Worm (Caenorhabditis elegans) whole organism, L4 larva: Measurements from ENCODE around the gene lgc-27.
A peak's percentile ranks its signal among the peaks of the same experiment; 100 is the strongest.

Experiments used
- F26F4.8 ChIP-seq: fragments of 200-800 bp; sonication (Bioruptor generic); conservative IDR thresholded peaks from 2 replicates; pipeline ENCODE4 v1.3.6; 2022; ENCODE audit warnings: missing genetic modification characterization, missing compliant biosample characterization
- F49E8.2 ChIP-seq: sonication (generic microtip); optimal IDR thresholded peaks from 2 replicates; lab custom pipeline; 2016; ENCODE audit warnings: missing compliant biosample characterization, mild to moderate bottlenecking, missing genetic modification characterization, borderline replicate concordance
- T20F7.1 ChIP-seq: fragments of 200-800 bp; sonication (Bioruptor generic); optimal IDR thresholded peaks from 2 replicates; lab custom pipeline; 2018; ENCODE audit warnings: mild to moderate bottlenecking, missing genetic modification characterization, missing compliant biosample characterization
- T26A8.4 ChIP-seq: fragments of 200-800 bp; sonication (Bioruptor generic); IDR thresholded peaks from 2 replicates; pipeline ENCODE4 v1.3.6; 2022; ENCODE audit warnings: missing genetic modification characterization, missing compliant biosample characterization
- Y105C5A.15 ChIP-seq: fragments of 200-800 bp; sonication (Bioruptor generic); IDR thresholded peaks from 2 replicates; pipeline ENCODE4 v1.3.6; 2022; ENCODE audit warnings: missing genetic modification characterization, missing compliant biosample characterization
- ZK337.2 ChIP-seq: fragments of 200-800 bp; sonication (Bioruptor generic); IDR thresholded peaks from 2 replicates; pipeline ENCODE4 v1.3.6; 2022; ENCODE audit warnings: missing genetic modification reagents, missing genetic modification characterization, missing compliant biosample characterization
- ceh-32 ChIP-seq: sonication (generic microtip); optimal IDR thresholded peaks from 2 replicates; lab custom pipeline; 2016; ENCODE audit warnings: mild to moderate bottlenecking, missing genetic modification characterization, missing compliant biosample characterization; ENCODE audit not compliant: poor library complexity
- cey-2 ChIP-seq: sonication (generic microtip); optimal IDR thresholded peaks from 3 replicates; lab custom pipeline; 2017; ENCODE audit warnings: missing genetic modification characterization, mild to moderate bottlenecking, missing compliant biosample characterization, antibody characterized with exemption, borderline replicate concordance; ENCODE audit not compliant: insufficient read depth
- daf-16 ChIP-seq, 3 experiments: sonication (generic microtip); optimal IDR thresholded peaks; 2 replicates each; lab custom pipeline; 2016 to 2017; ENCODE audit warnings: missing genetic modification characterization in 3 of 3, missing genetic modification reagents in 3 of 3, mild to moderate bottlenecking in 2 of 3, missing compliant biosample characterization in 2 of 3, missing biosample characterization in 1 of 3, moderate library complexity in 1 of 3
- daf-19 ChIP-seq: fragments of 200-800 bp; sonication (Bioruptor generic); conservative IDR thresholded peaks from 2 replicates; pipeline ENCODE4 v1.3.6; 2022; ENCODE audit warnings: missing genetic modification characterization, missing compliant biosample characterization
- daf-8 ChIP-seq: fragments of 200-800 bp; sonication (Bioruptor generic); IDR thresholded peaks from 2 replicates; pipeline ENCODE4 v1.3.6; 2022; ENCODE audit warnings: missing genetic modification characterization, missing compliant biosample characterization
- dmd-6 ChIP-seq: fragments of 200-800 bp; sonication (Bioruptor generic); IDR thresholded peaks from 2 replicates; pipeline ENCODE4 v1.3.6; 2022; ENCODE audit warnings: missing genetic modification reagents, missing genetic modification characterization, missing compliant biosample characterization
- dmd-8 ChIP-seq: fragments of 200-800 bp; sonication (Bioruptor generic); IDR thresholded peaks from 2 replicates; pipeline ENCODE4 v1.3.6; 2022; ENCODE audit warnings: missing genetic modification characterization, missing compliant biosample characterization
- duxl-1 ChIP-seq: sonication (generic microtip); optimal IDR thresholded peaks from 2 replicates; lab custom pipeline; 2016; ENCODE audit warnings: mild to moderate bottlenecking, missing genetic modification characterization, moderate library complexity, missing compliant biosample characterization; ENCODE audit not compliant: poor library complexity
- egl-27 ChIP-seq: sonication (generic microtip); optimal IDR thresholded peaks from 3 replicates; lab custom pipeline; 2017; ENCODE audit warnings: missing biosample characterization, missing genetic modification reagents, missing genetic modification characterization
- gei-8 ChIP-seq: fragments of 200-800 bp; sonication (Bioruptor generic); optimal IDR thresholded peaks from 2 replicates; lab custom pipeline; 2018; ENCODE audit warnings: mild to moderate bottlenecking, missing genetic modification characterization, missing compliant biosample characterization
- hif-1 ChIP-seq, 2 experiments: sonication (generic microtip); optimal IDR thresholded peaks; 2 replicates each; lab custom pipeline; 2016 to 2017; ENCODE audit warnings: missing compliant biosample characterization in 2 of 2, missing genetic modification characterization in 2 of 2, missing genetic modification reagents in 2 of 2, missing genotype in 2 of 2, mild to moderate bottlenecking in 1 of 2
- hlh-11 ChIP-seq: fragments of 200-800 bp; sonication (Bioruptor generic); optimal IDR thresholded peaks from 2 replicates; lab custom pipeline; 2018; ENCODE audit warnings: mild to moderate bottlenecking, missing genetic modification characterization, missing compliant biosample characterization
- hlh-30 ChIP-seq: sonication (generic microtip); optimal IDR thresholded peaks from 2 replicates; lab custom pipeline; 2017; ENCODE audit warnings: antibody characterized with exemption, mild to moderate bottlenecking, missing genetic modification characterization, missing compliant biosample characterization; ENCODE audit not compliant: insufficient read depth
- lin-1 ChIP-seq: fragments of 200-800 bp; sonication (Bioruptor generic); IDR thresholded peaks from 2 replicates; pipeline ENCODE4 v1.3.6; 2022; ENCODE audit warnings: missing genetic modification reagents, missing genetic modification characterization, missing compliant biosample characterization
- lin-38 ChIP-seq: fragments of 200-800 bp; sonication (Bioruptor generic); IDR thresholded peaks from 2 replicates; pipeline ENCODE4 v1.3.6; 2022; ENCODE audit warnings: missing genetic modification reagents, missing genetic modification characterization, missing compliant biosample characterization
- lir-3 ChIP-seq: sonication (generic microtip); optimal IDR thresholded peaks from 2 replicates; lab custom pipeline; 2016; ENCODE audit warnings: mild to moderate bottlenecking, missing genetic modification characterization, missing compliant biosample characterization
- lsy-2 ChIP-seq, 2 experiments: fragments of 150-350 bp in 1 of 2; sonication (generic microtip) in 1 of 2; optimal IDR thresholded peaks; 2 replicates each; lab custom pipeline; 2014 to 2017; ENCODE audit warnings: missing biosample characterization in 2 of 2, missing genetic modification characterization in 2 of 2
- mxl-2 ChIP-seq: fragments of 200-800 bp; sonication (Bioruptor generic); conservative IDR thresholded peaks from 2 replicates; pipeline ENCODE4 v1.3.6; 2022; ENCODE audit warnings: missing genetic modification reagents, missing genetic modification characterization, missing compliant biosample characterization
- nhr-28 ChIP-seq: fragments of 150-350 bp; optimal IDR thresholded peaks from 2 replicates; lab custom pipeline; 2014; ENCODE audit warnings: missing biosample characterization, missing genetic modification characterization
- nhr-42 ChIP-seq: fragments of 200-800 bp; sonication (Bioruptor generic); IDR thresholded peaks from 2 replicates; pipeline ENCODE4 v1.3.6; 2022; ENCODE audit warnings: missing genetic modification characterization, missing compliant biosample characterization
- nhr-48 ChIP-seq: sonication (generic microtip); optimal IDR thresholded peaks from 2 replicates; lab custom pipeline; 2016; ENCODE audit warnings: mild to moderate bottlenecking, missing genetic modification characterization, missing compliant biosample characterization
- nhr-76 ChIP-seq: fragments of 150-350 bp; optimal IDR thresholded peaks from 2 replicates; lab custom pipeline; 2014; ENCODE audit warnings: missing biosample characterization, missing genetic modification characterization
- nhr-77 ChIP-seq: fragments of 150-350 bp; optimal IDR thresholded peaks from 2 replicates; lab custom pipeline; 2014; ENCODE audit warnings: missing biosample characterization, missing genetic modification characterization
- pha-4 ChIP-seq, 2 experiments: fragments of 150-350 bp in 1 of 2; fragments of 200-800 bp in 1 of 2; sonication (Bioruptor generic) in 1 of 2; IDR thresholded peaks in 1 of 2; optimal IDR thresholded peaks in 1 of 2; 2 replicates each; pipeline versions ENCODE4 v1.3.6 to Lab custom; 2014 to 2022; ENCODE audit warnings: missing genetic modification characterization in 2 of 2, missing genetic modification reagents in 2 of 2, missing biosample characterization in 1 of 2, missing compliant biosample characterization in 1 of 2
- php-3 ChIP-seq: fragments of 200-800 bp; sonication (Bioruptor generic); IDR thresholded peaks from 2 replicates; pipeline ENCODE4 v1.3.6; 2022; ENCODE audit warnings: missing genetic modification reagents, missing genetic modification characterization, missing compliant biosample characterization
- pqm-1 ChIP-seq: sonication (generic microtip); optimal IDR thresholded peaks from 2 replicates; lab custom pipeline; 2017; ENCODE audit warnings: missing biosample characterization, missing genetic modification characterization
- saeg-2 ChIP-seq: fragments of 200-800 bp; sonication (Bioruptor generic); IDR thresholded peaks from 2 replicates; pipeline ENCODE4 v1.3.6; 2022; ENCODE audit warnings: missing genetic modification reagents, missing genetic modification characterization, missing compliant biosample characterization
- skn-1 ChIP-seq: fragments of 150-350 bp; optimal IDR thresholded peaks from 2 replicates; lab custom pipeline; 2014; ENCODE audit warnings: missing biosample characterization, missing genetic modification characterization
- spr-1 ChIP-seq: sonication (generic microtip); optimal IDR thresholded peaks from 2 replicates; lab custom pipeline; 2016; ENCODE audit warnings: mild to moderate bottlenecking, missing genetic modification characterization, missing compliant biosample characterization
- tag-97 ChIP-seq: fragments of 200-800 bp; sonication (Bioruptor generic); IDR thresholded peaks from 2 replicates; pipeline ENCODE4 v1.3.6; 2022; ENCODE audit warnings: missing genetic modification characterization, missing compliant biosample characterization
- unc-130 ChIP-seq: sonication (generic microtip); optimal IDR thresholded peaks from 2 replicates; lab custom pipeline; 2016; ENCODE audit warnings: missing genetic modification reagents, missing genetic modification characterization, missing compliant biosample characterization
- unc-62 ChIP-seq, 3 experiments: fragments of 150-350 bp in 1 of 3; sonication (generic microtip); optimal IDR thresholded peaks in 2 of 3; peaks in 1 of 3; 1 replicate in 1 of 3; 2 replicates in 2 of 3; lab custom pipeline; 2014 to 2017; ENCODE audit warnings: missing biosample characterization in 3 of 3, missing genetic modification characterization in 3 of 3, missing genetic modification reagents in 3 of 3, missing genotype in 1 of 3
- zag-1 ChIP-seq: fragments of 150-350 bp; optimal IDR thresholded peaks from 2 replicates; lab custom pipeline; 2014; ENCODE audit warnings: missing biosample characterization, missing genetic modification characterization
- zfp-3 ChIP-seq: fragments of 200-800 bp; sonication (Bioruptor generic); conservative IDR thresholded peaks from 2 replicates; pipeline ENCODE4 v1.3.6; 2022; ENCODE audit warnings: missing genetic modification reagents, missing genetic modification characterization, missing compliant biosample characterization
- zip-2 ChIP-seq: fragments of 150-350 bp; optimal IDR thresholded peaks from 2 replicates; lab custom pipeline; 2014; ENCODE audit warnings: missing biosample characterization, missing genetic modification characterization

lgc-27 gene

DNA sequence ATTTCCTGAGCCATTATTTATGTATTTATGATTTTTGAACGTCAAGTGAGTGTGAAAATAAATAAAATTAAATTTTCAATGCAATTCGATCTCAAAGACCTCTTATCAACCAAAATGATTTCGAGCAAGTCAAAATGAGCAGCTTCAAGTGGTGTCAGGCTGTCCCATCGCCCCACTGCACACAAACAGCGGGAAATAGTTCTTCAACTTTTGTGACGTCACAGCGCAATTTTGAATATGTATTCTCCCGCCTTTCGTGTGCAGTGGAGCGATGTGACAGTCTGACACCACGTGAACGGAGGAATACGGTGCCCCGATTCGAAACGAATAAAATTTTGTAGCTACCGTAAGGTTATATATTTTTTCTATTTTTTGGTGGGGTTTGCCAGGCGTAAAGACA is 24.8 kb downstream of the lgc-27 start (continued):
- TF ChIP-seq tag-97 (no peak), dmd-8 (GFP tag; lab: Robert Waterston, UW) (no peak), pha-4 (GFP tag; IDR thresholded peaks at IDR 0.05; lab: Robert Waterston, UW) (no peak), pha-4 (tag; optimal IDR thresholded peaks at IDR 0.05; lab: Kevin White, UChicago) (no peak)

DNA sequence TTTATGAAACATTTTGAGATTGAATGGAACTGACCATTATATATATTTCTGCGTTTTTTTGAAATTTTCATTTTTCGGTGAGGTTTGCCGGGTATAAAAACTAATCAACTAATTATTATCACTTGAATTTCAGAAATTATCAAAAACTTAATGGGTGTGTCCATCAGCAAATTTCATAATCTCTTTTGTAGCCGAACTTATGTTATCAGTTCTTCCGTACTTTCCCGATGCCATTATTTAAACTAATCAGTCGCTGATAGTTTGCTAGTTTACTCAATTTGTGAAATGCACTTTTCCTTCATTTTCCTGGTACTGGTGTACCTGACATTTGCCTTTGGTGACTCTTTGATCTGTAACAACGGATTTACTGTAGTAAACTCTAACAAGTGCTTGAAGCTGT is 25.3 kb downstream of the lgc-27 start:
- TF ChIP-seq egl-27 (tag; lab: Kevin White, UChicago) (no peak), unc-130 (GFP tag; lab: Kevin White, UChicago) (no peak), pqm-1 (tag; lab: Kevin White, UChicago) (peak; percentile 98), nhr-28 (tag; lab: Kevin White, UChicago) (peak; percentile 84), F26F4.8 (no peak), lin-38 (GFP tag; lab: Robert Waterston, UW) (no peak), dmd-6 (GFP tag; lab: Robert Waterston, UW) (peak; percentile 70), tag-97 (no peak), zfp-3 (GFP tag; lab: Robert Waterston, UW) (no peak), T20F7.1 (GFP tag; lab: Kevin White, UChicago) (no peak), duxl-1 (tag; lab: Kevin White, UChicago) (no peak), zag-1 (tag; lab: Kevin White, UChicago) (no peak), lsy-2 (tag; optimal IDR thresholded peaks at IDR 0.05; lab: Kevin White, UChicago) (peak in 1 of 2 experiments; percentile 11), daf-19 (no peak), nhr-42 (no peak), cey-2 (tag; lab: Kevin White, UChicago) (no peak), gei-8 (GFP tag; lab: Kevin White, UChicago) (no peak), ceh-32 (tag; lab: Kevin White, UChicago) (no peak), T26A8.4 (no peak), daf-8 (no peak), skn-1 (tag; lab: Kevin White, UChicago) (no peak), nhr-77 (tag; lab: Kevin White, UChicago) (peak; percentile 45), lir-3 (tag; lab: Kevin White, UChicago) (no peak), Y105C5A.15 (no peak), F49E8.2 (no peak), zip-2 (no peak), nhr-76 (tag; lab: Kevin White, UChicago) (no peak), spr-1 (tag; lab: Kevin White, UChicago) (no peak), pha-4 (GFP tag; IDR thresholded peaks at IDR 0.05; lab: Robert Waterston, UW) (no peak), pha-4 (tag; optimal IDR thresholded peaks at IDR 0.05; lab: Kevin White, UChicago) (no peak), hlh-30 (tag; lab: Kevin White, UChicago) (no peak), lin-1 (0 out of 2 replicates have a peak, but pooled peaks have one; percentile 42), saeg-2 (GFP tag; lab: Robert Waterston, UW) (no peak), nhr-48 (peak; percentile 21), php-3 (GFP tag; lab: Robert Waterston, UW) (no peak), daf-16 (GFP tag; optimal IDR thresholded peaks at IDR 0.05; lab: Kevin White, UChicago) (no peak), daf-16 (tag; optimal IDR thresholded peaks at IDR 0.05; lab: Kevin White, UChicago) (peak; percentile 66), hlh-11 (tag; lab: Kevin White, UChicago) (peak; percentile 27), mxl-2 (no peak), hif-1 (tag; optimal IDR thresholded peaks at IDR 0.05; lab: Kevin White, UChicago) (no peak), unc-62 (GFP tag; optimal IDR thresholded peaks at IDR 0.05 in 1 of 2; lab: Kevin White, UChicago) (no peak), unc-62 (tag; optimal IDR thresholded peaks at IDR 0.05; lab: Kevin White, UChicago) (no peak), ZK337.2 (GFP tag; lab: Robert Waterston, UW) (no peak)
